Fruit fly (Drosophila melanogaster): Measurements from ENCODE around the gene ko.

ko gene

DNA sequence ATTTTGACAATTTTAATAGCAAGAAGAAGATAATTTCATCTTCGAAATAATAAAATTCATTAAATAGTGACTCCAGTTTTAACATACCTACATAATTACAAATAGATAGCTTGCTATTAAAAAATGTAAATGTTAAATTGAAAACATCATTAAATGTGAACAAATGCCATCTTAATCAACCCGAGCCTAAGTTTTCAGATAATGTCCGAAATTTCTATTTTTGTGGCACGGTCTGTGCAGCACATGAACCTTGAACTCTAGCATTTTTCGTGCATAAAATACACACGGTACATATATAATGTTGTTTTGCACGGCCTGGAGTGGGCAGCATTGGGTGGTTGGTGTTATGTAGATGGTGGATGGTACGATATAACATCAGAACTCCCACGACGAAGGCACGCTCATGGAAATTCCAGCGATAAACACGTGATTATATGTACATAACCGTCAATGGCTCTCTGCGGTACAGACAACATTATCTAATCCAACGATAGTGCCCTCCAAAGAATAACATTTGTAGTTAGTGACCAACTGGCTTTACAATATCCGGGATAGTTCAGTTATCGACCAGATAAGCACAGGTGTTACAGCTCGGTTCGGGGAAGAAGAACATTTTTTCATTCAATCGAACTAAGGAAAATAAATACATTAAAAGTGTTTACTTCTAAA is 80.8 kb downstream of the ko start:
- TF ChIP-seq CG8301 (tag; optimal IDR thresholded peaks at IDR 0.05) (no peak), EcR (GFP tag; optimal IDR thresholded peaks at IDR 0.05) (no peak), CG34367 (tag; optimal IDR thresholded peaks at IDR 0.05) (no peak)

DNA sequence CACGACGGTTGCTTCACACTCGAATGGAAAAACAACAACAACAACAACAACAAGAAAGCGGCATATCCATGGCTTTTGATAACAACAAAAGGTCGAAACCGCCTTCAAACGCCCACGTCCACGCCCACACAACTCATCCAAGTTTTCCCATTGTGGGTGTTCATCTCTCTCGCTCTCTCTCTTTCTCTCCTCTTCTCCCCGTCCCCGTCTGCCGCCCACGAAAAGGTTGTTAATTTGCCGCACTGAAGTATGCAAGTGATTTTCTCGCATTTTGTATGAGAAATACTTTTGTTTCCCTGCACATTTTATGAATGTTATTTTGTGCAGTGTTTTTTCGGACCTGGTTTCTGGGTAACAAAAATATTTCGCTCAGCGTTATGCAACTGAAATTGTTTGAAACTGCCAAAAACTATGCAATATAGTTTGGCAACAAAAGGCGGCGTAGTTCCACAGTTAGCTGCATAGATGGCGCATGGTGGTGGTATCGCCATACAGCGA is 81.5 kb downstream of the ko start:
- peak; percentile 71 for TF ChIP-seq EcR (GFP tag; optimal IDR thresholded peaks at IDR 0.05)
- peak; percentile 5 for TF ChIP-seq CG17806 (tag; optimal IDR thresholded peaks at IDR 0.05)
- no peak for TF ChIP-seq Pif1A (GFP tag; optimal IDR thresholded peaks at IDR 0.05)
- TF ChIP-seq CG13204 (GFP tag; optimal IDR thresholded peaks at IDR 0.05): no peak
- peak; percentile 63 for TF ChIP-seq Ets98B (GFP tag; IDR thresholded peaks at IDR 0.05)
- peak; percentile 61; the same call in 2 of the 3 replicates for TF ChIP-seq CG4496 (GFP tag; IDR thresholded peaks at IDR 0.05)
- peak; percentile 12 for TF ChIP-seq CG8301 (tag; optimal IDR thresholded peaks at IDR 0.05)
- TF ChIP-seq Snoo (tag; optimal IDR thresholded peaks at IDR 0.05): peak; percentile 14
- TF ChIP-seq fd96Ca (GFP tag; IDR thresholded peaks at IDR 0.05): 0 out of 3 replicates have a peak, but pooled peaks have one; percentile 27
- no peak for TF ChIP-seq Pif1B (GFP tag; optimal IDR thresholded peaks at IDR 0.05)

dm6 chr3L:21047734-21048657 is 83.0 kb downstream of the ko start:
- TF ChIP-seq Pif1A (GFP tag; optimal IDR thresholded peaks at IDR 0.05) (no peak), CG34367 (tag; optimal IDR thresholded peaks at IDR 0.05) (no peak), CG32121 (GFP tag; IDR thresholded peaks at IDR 0.05) (no peak), EcR (GFP tag; optimal IDR thresholded peaks at IDR 0.05) (no peak), fd96Ca (GFP tag; IDR thresholded peaks at IDR 0.05) (no peak), CG14655 (GFP tag; optimal IDR thresholded peaks at IDR 0.05) (no peak), Pif1B (GFP tag; optimal IDR thresholded peaks at IDR 0.05) (no peak), CG8301 (tag; optimal IDR thresholded peaks at IDR 0.05) (no peak), Snoo (tag; optimal IDR thresholded peaks at IDR 0.05) (no peak), CG13204 (GFP tag; optimal IDR thresholded peaks at IDR 0.05) (no peak), CG10348 (GFP tag; IDR thresholded peaks at IDR 0.05) (no peak), CG4496 (GFP tag; IDR thresholded peaks at IDR 0.05) (no peak), D1 (tag; optimal IDR thresholded peaks at IDR 0.05) (no peak), gl (tag; optimal IDR thresholded peaks at IDR 0.05) (no peak), CG17806 (tag; optimal IDR thresholded peaks at IDR 0.05) (no peak), CG9948 (tag; optimal IDR thresholded peaks at IDR 0.05) (no peak)

DNA sequence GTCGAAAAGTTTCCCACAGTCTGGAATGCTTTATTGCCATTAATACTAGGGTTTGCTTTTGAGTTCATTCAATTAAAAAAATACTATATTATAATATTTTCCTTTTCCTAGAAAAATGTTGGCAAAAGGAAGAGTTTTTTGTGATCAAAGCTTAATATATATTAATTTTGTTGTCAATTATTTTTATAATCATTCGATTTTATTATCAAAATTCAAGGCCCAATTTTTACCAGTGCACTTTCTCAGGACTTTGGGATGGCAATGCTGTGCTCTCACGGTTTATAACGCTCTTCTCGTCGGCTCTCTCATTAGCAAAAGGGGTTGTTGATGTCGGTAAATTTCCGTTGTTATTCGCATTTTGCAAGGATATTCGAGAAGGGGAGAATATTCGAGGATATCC is 83.9 kb downstream of the ko start:
- TF ChIP-seq CG14655 (GFP tag; optimal IDR thresholded peaks at IDR 0.05) (peak; percentile 49), CG34367 (tag; optimal IDR thresholded peaks at IDR 0.05) (peak; percentile 8), CG32121 (GFP tag; IDR thresholded peaks at IDR 0.05) (no peak), Pif1B (GFP tag; optimal IDR thresholded peaks at IDR 0.05) (no peak), Pif1A (GFP tag; optimal IDR thresholded peaks at IDR 0.05) (peak; percentile 13), D1 (tag; optimal IDR thresholded peaks at IDR 0.05) (no peak), CG15710 (tag; optimal IDR thresholded peaks at IDR 0.05) (peak; percentile 15), CG8301 (tag; optimal IDR thresholded peaks at IDR 0.05) (peak; percentile 16), CG8159 (tag; optimal IDR thresholded peaks at IDR 0.05) (peak; percentile 59), rn (GFP tag; IDR thresholded peaks at IDR 0.05) (no peak), CG10348 (GFP tag; IDR thresholded peaks at IDR 0.05) (no peak), EcR (GFP tag; optimal IDR thresholded peaks at IDR 0.05) (no peak), CG9948 (tag; optimal IDR thresholded peaks at IDR 0.05) (peak; percentile 29), Ets98B (GFP tag; IDR thresholded peaks at IDR 0.05) (no peak), CG17806 (tag; optimal IDR thresholded peaks at IDR 0.05) (peak; percentile 36), CG12605 (GFP tag; IDR thresholded peaks at IDR 0.05) (no peak), CG4496 (GFP tag; IDR thresholded peaks at IDR 0.05) (no peak), Snoo (tag; optimal IDR thresholded peaks at IDR 0.05) (no peak), CG13204 (GFP tag; optimal IDR thresholded peaks at IDR 0.05) (no peak), gl (tag; optimal IDR thresholded peaks at IDR 0.05) (no peak), fd96Ca (GFP tag; IDR thresholded peaks at IDR 0.05) (no peak)

DNA sequence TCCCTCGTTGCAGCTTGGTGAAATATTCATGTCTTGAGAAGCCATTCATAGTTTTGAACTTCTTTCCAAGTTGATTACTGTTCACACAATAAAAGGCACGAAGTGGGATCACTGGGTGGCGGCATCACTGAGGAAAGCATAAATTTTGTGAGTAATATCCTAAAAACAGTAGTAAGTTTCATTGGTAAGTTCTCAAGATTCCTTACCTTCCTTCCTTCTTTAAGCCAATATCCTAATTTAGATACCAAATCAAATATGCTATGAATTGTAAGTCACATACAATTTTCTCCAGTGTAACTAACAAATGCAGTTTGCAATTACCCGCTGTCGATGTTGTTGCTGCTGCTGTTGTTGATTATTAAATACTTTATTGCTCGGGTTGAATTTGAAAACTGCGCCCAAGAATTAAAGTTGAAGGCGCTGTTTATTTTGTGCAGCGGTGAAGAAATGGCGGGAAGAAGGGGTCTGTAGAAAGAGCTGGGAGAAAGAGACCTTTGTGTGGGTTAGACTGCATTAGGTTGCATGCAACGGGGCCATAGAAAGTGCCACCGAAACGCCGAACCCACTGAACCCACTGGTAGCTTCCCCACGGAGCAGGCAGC is 84.8 kb downstream of the ko start:
- TF ChIP-seq CG17806 (tag; optimal IDR thresholded peaks at IDR 0.05) (peak; percentile 32), gl (tag; optimal IDR thresholded peaks at IDR 0.05) (no peak), CG9948 (tag; optimal IDR thresholded peaks at IDR 0.05) (peak; percentile 30), Pif1B (GFP tag; optimal IDR thresholded peaks at IDR 0.05) (no peak), CG32121 (GFP tag; IDR thresholded peaks at IDR 0.05) (no peak), rn (GFP tag; IDR thresholded peaks at IDR 0.05) (0 out of 2 replicates have a peak, but pooled peaks have one; percentile 9), CG34367 (tag; optimal IDR thresholded peaks at IDR 0.05) (peak; percentile 12), CG8301 (tag; optimal IDR thresholded peaks at IDR 0.05) (peak; percentile 54), Pif1A (GFP tag; optimal IDR thresholded peaks at IDR 0.05) (peak; percentile 48), EcR (GFP tag; optimal IDR thresholded peaks at IDR 0.05) (no peak), Ets98B (GFP tag; IDR thresholded peaks at IDR 0.05) (peak; percentile 27; the same call in 1 of the 2 replicates), CG10348 (GFP tag; IDR thresholded peaks at IDR 0.05) (no peak), CG4496 (GFP tag; IDR thresholded peaks at IDR 0.05) (no peak), CG14655 (GFP tag; optimal IDR thresholded peaks at IDR 0.05) (peak; percentile 61), CG13204 (GFP tag; optimal IDR thresholded peaks at IDR 0.05) (no peak), D1 (tag; optimal IDR thresholded peaks at IDR 0.05) (no peak), Snoo (tag; optimal IDR thresholded peaks at IDR 0.05) (no peak), fd96Ca (GFP tag; IDR thresholded peaks at IDR 0.05) (peak; percentile 42; the same call in 1 of the 3 replicates), CG8159 (tag; optimal IDR thresholded peaks at IDR 0.05) (peak; percentile 19), CG15710 (tag; optimal IDR thresholded peaks at IDR 0.05) (peak; percentile 16), CG12605 (GFP tag; IDR thresholded peaks at IDR 0.05) (0 out of 2 replicates have a peak, but pooled peaks have one; percentile 21)
